Worm (Caenorhabditis elegans) whole organism, L3 larva: ENCODE data around the gene dos-3.

ENCODE experiments used
- R02D3.7 ChIP-seq: fragments of 150-350 bp; optimal IDR thresholded peaks from 2 replicates; lab custom pipeline; 2014; ENCODE audit warnings: missing biosample characterization, missing genetic modification characterization
- ama-1 ChIP-seq: fragments of 150-350 bp; optimal IDR thresholded peaks from 2 replicates; lab custom pipeline; 2018
- elt-3 ChIP-seq, 3 experiments: fragments of 150-350 bp in 1 of 3; sonication (generic microtip) in 2 of 3; optimal IDR thresholded peaks; 2 replicates in 2 of 3; 4 replicates in 1 of 3; lab custom pipeline; 2014 to 2017; ENCODE audit warnings: missing biosample characterization in 3 of 3, missing genetic modification characterization in 3 of 3
- fkh-10 ChIP-seq: sonication (generic microtip); optimal IDR thresholded peaks from 2 replicates; lab custom pipeline; 2017; ENCODE audit warnings: missing biosample characterization, missing genetic modification reagents, missing genetic modification characterization
- fos-1 ChIP-seq: fragments of 150-350 bp; optimal IDR thresholded peaks from 2 replicates; lab custom pipeline; 2014; ENCODE audit warnings: missing biosample characterization, missing genetic modification characterization
- hmg-11 ChIP-seq: sonication (generic microtip); optimal IDR thresholded peaks from 2 replicates; lab custom pipeline; 2016; ENCODE audit warnings: missing genetic modification characterization, missing compliant biosample characterization
- lin-39 ChIP-seq: fragments of 150-350 bp; optimal IDR thresholded peaks from 2 replicates; lab custom pipeline; 2018; ENCODE audit warnings: missing biosample characterization, missing genetic modification reagents, missing genetic modification characterization
- nhr-77 ChIP-seq: fragments of 150-350 bp; optimal IDR thresholded peaks from 2 replicates; lab custom pipeline; 2014; ENCODE audit warnings: missing biosample characterization, missing genetic modification characterization
- skn-1 ChIP-seq: fragments of 150-350 bp; optimal IDR thresholded peaks from 2 replicates; lab custom pipeline; 2014; ENCODE audit warnings: missing biosample characterization, missing genetic modification characterization
- snpc-4 ChIP-seq: fragments of 150-350 bp; optimal IDR thresholded peaks from 2 replicates; lab custom pipeline; 2014; ENCODE audit warnings: missing biosample characterization, missing genetic modification characterization
- tbx-2 ChIP-seq: sonication (generic microtip); optimal IDR thresholded peaks from 2 replicates; lab custom pipeline; 2016; ENCODE audit warnings: mild to moderate bottlenecking, missing genetic modification characterization, missing compliant biosample characterization
- unc-39 ChIP-seq: sonication (generic microtip); optimal IDR thresholded peaks from 4 replicates; lab custom pipeline; 2017; ENCODE audit warnings: missing biosample characterization, missing genetic modification characterization
- unc-62 ChIP-seq: fragments of 150-350 bp; sonication (generic microtip); optimal IDR thresholded peaks from 4 replicates; lab custom pipeline; 2014; ENCODE audit warnings: missing biosample characterization, missing genetic modification reagents, missing genetic modification characterization

ce11 chrIII:887874-888299, 48.5 kb upstream of the dos-3 start:
- peak; percentile 41 for TF ChIP-seq skn-1 (tag; lab: Kevin White, UChicago)
- TF ChIP-seq snpc-4 (tag; lab: Kevin White, UChicago), result peak; percentile 76
- no peak for TF ChIP-seq R02D3.7 (tag; lab: Kevin White, UChicago)
- TF ChIP-seq fkh-10 (GFP tag; lab: Kevin White, UChicago), result peak; percentile 33
- peak; percentile 45 for TF ChIP-seq ama-1 (lab: Kevin White, UChicago)
- peak; percentile 81 for TF ChIP-seq lin-39 (tag; lab: Kevin White, UChicago)
- no peak for TF ChIP-seq elt-3 (tag; optimal IDR thresholded peaks at IDR 0.05; lab: Kevin White, UChicago)
- TF ChIP-seq fos-1 (tag; lab: Kevin White, UChicago), result no peak
- TF ChIP-seq nhr-77, result no peak
- peak; percentile 37 for TF ChIP-seq tbx-2 (tag; lab: Kevin White, UChicago)
- TF ChIP-seq unc-39 (tag; lab: Kevin White, UChicago), result no peak
- TF ChIP-seq unc-62 (GFP tag; lab: Kevin White, UChicago), result no peak
- TF ChIP-seq hmg-11 (tag; lab: Kevin White, UChicago), result peak; percentile 71
